Fruit fly (Drosophila melanogaster): ENCODE measurements around the gene CG32573.
A peak's percentile ranks its signal among the peaks of the same experiment; 100 is the strongest.

- no peak for TF ChIP-seq CG13204 (GFP tag; optimal IDR thresholded peaks at IDR 0.05)
- TF ChIP-seq EcR (GFP tag; optimal IDR thresholded peaks at IDR 0.05): no peak
- TF ChIP-seq Pif1A (GFP tag; optimal IDR thresholded peaks at IDR 0.05): no peak
- no peak for TF ChIP-seq CG32121 (GFP tag; IDR thresholded peaks at IDR 0.05)
- TF ChIP-seq Snoo (tag; optimal IDR thresholded peaks at IDR 0.05): no peak
- TF ChIP-seq Pif1B (GFP tag; optimal IDR thresholded peaks at IDR 0.05): no peak
- peak; percentile 13 for TF ChIP-seq CG15710 (tag; optimal IDR thresholded peaks at IDR 0.05)
- peak; percentile 20 for TF ChIP-seq CG14655 (GFP tag; optimal IDR thresholded peaks at IDR 0.05)
These were observed 38.8 kb downstream of the CG32573 start for dm6 chrX:16689966-16690365.
